Worm (Caenorhabditis elegans) whole organism, mixed stage, embryonic: ENCODE results near the gene T23E7.6.
A peak's percentile ranks its signal among the peaks of the same experiment; 100 is the strongest.
"Not testable (repeated sequence)": the region's sequence is repeated elsewhere in the genome, so short reads cannot be mapped to it uniquely, and the experiment has no call there.

Experiments
- M03D4.4 ChIP-seq: sonication (generic microtip); optimal IDR thresholded peaks from 2 replicates; lab custom pipeline; 2017; ENCODE audit warnings: mild to moderate bottlenecking, missing genetic modification characterization, missing compliant biosample characterization
- blmp-1 ChIP-seq: fragments of 150-350 bp; optimal IDR thresholded peaks from 2 replicates; lab custom pipeline; 2014; ENCODE audit warnings: missing biosample characterization, missing genetic modification characterization
- ceh-39 ChIP-seq: fragments of 150-350 bp; optimal IDR thresholded peaks from 2 replicates; lab custom pipeline; 2014; ENCODE audit warnings: missing biosample characterization, missing genetic modification characterization
- ceh-43 ChIP-seq: fragments of 200-800 bp; sonication (Bioruptor generic); optimal IDR thresholded peaks from 2 replicates; lab custom pipeline; 2018; ENCODE audit warnings: mild to moderate bottlenecking, missing genetic modification characterization, moderate library complexity, missing compliant biosample characterization
- ceh-83 ChIP-seq: fragments of 200-800 bp; sonication (Bioruptor generic); optimal IDR thresholded peaks from 2 replicates; lab custom pipeline; 2018; ENCODE audit warnings: mild to moderate bottlenecking, missing genetic modification characterization, missing compliant biosample characterization
- ces-1 ChIP-seq: fragments of 150-350 bp; optimal IDR thresholded peaks from 2 replicates; lab custom pipeline; 2014; ENCODE audit warnings: missing biosample characterization, missing genetic modification reagents, missing genetic modification characterization
- cnd-1 ChIP-seq: fragments of 200-800 bp; sonication (Bioruptor generic); optimal IDR thresholded peaks from 2 replicates; lab custom pipeline; 2018; ENCODE audit warnings: mild to moderate bottlenecking, missing genetic modification characterization, missing compliant biosample characterization
- drap-1 ChIP-seq: fragments of 200-800 bp; sonication (Bioruptor generic); optimal IDR thresholded peaks from 3 replicates; lab custom pipeline; 2018; ENCODE audit warnings: mild to moderate bottlenecking, missing genetic modification characterization, missing compliant biosample characterization
- elt-1 ChIP-seq: sonication (generic microtip); optimal IDR thresholded peaks from 2 replicates; lab custom pipeline; 2017; ENCODE audit warnings: missing genetic modification characterization, mild to moderate bottlenecking, missing compliant biosample characterization, antibody characterized with exemption, moderate library complexity, borderline replicate concordance; ENCODE audit not compliant: insufficient read depth
- elt-3 ChIP-seq: fragments of 150-350 bp; optimal IDR thresholded peaks from 2 replicates; lab custom pipeline; 2014; ENCODE audit warnings: missing biosample characterization, missing genetic modification characterization
- ham-2 ChIP-seq: fragments of 200-800 bp; sonication (Bioruptor generic); optimal IDR thresholded peaks from 2 replicates; lab custom pipeline; 2018; ENCODE audit warnings: mild to moderate bottlenecking, missing genetic modification characterization, missing compliant biosample characterization
- hlh-1 ChIP-seq: fragments of 150-350 bp; optimal IDR thresholded peaks from 2 replicates; lab custom pipeline; 2014; ENCODE audit warnings: missing biosample characterization, missing genetic modification reagents, missing genetic modification characterization
- lin-13 ChIP-seq: fragments of 150-350 bp; optimal IDR thresholded peaks from 2 replicates; lab custom pipeline; 2014; ENCODE audit warnings: missing biosample characterization, missing genetic modification characterization
- lin-32 ChIP-seq: fragments of 200-800 bp; sonication (Bioruptor generic); optimal IDR thresholded peaks from 2 replicates; lab custom pipeline; 2018; ENCODE audit warnings: mild to moderate bottlenecking, missing genetic modification characterization, missing compliant biosample characterization
- lsy-2 ChIP-seq: fragments of 150-350 bp; optimal IDR thresholded peaks from 2 replicates; lab custom pipeline; 2014; ENCODE audit warnings: missing biosample characterization, missing genetic modification characterization
- mab-5 ChIP-seq: fragments of 150-350 bp; optimal IDR thresholded peaks from 2 replicates; lab custom pipeline; 2014; ENCODE audit warnings: missing biosample characterization, missing genetic modification characterization
- mep-1 ChIP-seq: fragments of 150-350 bp; optimal IDR thresholded peaks from 2 replicates; lab custom pipeline; 2017; ENCODE audit warnings: missing biosample characterization, missing genetic modification reagents, missing genetic modification characterization, inconsistent platforms
- mls-2 ChIP-seq: sonication (generic microtip); optimal IDR thresholded peaks from 2 replicates; lab custom pipeline; 2016; ENCODE audit warnings: mild to moderate bottlenecking, missing genetic modification characterization, moderate library complexity, missing compliant biosample characterization
- nhr-12 ChIP-seq: fragments of 150-350 bp; optimal IDR thresholded peaks from 2 replicates; lab custom pipeline; 2014; ENCODE audit warnings: missing biosample characterization, missing genetic modification characterization
- nhr-28 ChIP-seq: fragments of 150-350 bp; optimal IDR thresholded peaks from 2 replicates; lab custom pipeline; 2014; ENCODE audit warnings: missing biosample characterization, missing genetic modification characterization
- pha-4 ChIP-seq: fragments of 150-350 bp; optimal IDR thresholded peaks from 2 replicates; lab custom pipeline; 2018; ENCODE audit warnings: missing biosample characterization, missing genetic modification reagents, missing genetic modification characterization
- sem-2 ChIP-seq: fragments of 200-800 bp; sonication (Bioruptor generic); optimal IDR thresholded peaks from 2 replicates; lab custom pipeline; 2018; ENCODE audit warnings: mild to moderate bottlenecking, missing genetic modification characterization, missing compliant biosample characterization
- snpc-4 ChIP-seq: fragments of 150-350 bp; optimal IDR thresholded peaks from 2 replicates; lab custom pipeline; 2014; ENCODE audit warnings: missing biosample characterization, missing genetic modification characterization
- sptf-1 ChIP-seq: sonication (generic microtip); optimal IDR thresholded peaks from 2 replicates; lab custom pipeline; 2017; ENCODE audit warnings: mild to moderate bottlenecking, missing genetic modification characterization, moderate library complexity, missing compliant biosample characterization
- tbx-8 ChIP-seq: fragments of 200-800 bp; sonication (Bioruptor generic); optimal IDR thresholded peaks from 2 replicates; lab custom pipeline; 2018; ENCODE audit warnings: mild to moderate bottlenecking, missing genetic modification characterization, moderate library complexity, missing compliant biosample characterization
- unc-120 ChIP-seq: sonication (generic microtip); optimal IDR thresholded peaks from 2 replicates; lab custom pipeline; 2017; ENCODE audit warnings: missing genetic modification characterization, missing compliant biosample characterization; ENCODE audit not compliant: poor library complexity, severe bottlenecking
- unc-39 ChIP-seq: fragments of 150-350 bp; optimal IDR thresholded peaks from 2 replicates; lab custom pipeline; 2014; ENCODE audit warnings: missing biosample characterization, missing genetic modification characterization
- unc-62 ChIP-seq: fragments of 150-350 bp; optimal IDR thresholded peaks from 2 replicates; lab custom pipeline; 2014; ENCODE audit warnings: missing biosample characterization, missing genetic modification reagents, missing genetic modification characterization
- zip-8 ChIP-seq: fragments of 150-350 bp; optimal IDR thresholded peaks from 2 replicates; lab custom pipeline; 2014; ENCODE audit warnings: missing biosample characterization, missing genetic modification characterization
- ztf-11 ChIP-seq: fragments of 150-350 bp; optimal IDR thresholded peaks from 2 replicates; lab custom pipeline; 2014; ENCODE audit warnings: missing biosample characterization, missing genetic modification characterization

The T23E7.6 gene

DNA sequence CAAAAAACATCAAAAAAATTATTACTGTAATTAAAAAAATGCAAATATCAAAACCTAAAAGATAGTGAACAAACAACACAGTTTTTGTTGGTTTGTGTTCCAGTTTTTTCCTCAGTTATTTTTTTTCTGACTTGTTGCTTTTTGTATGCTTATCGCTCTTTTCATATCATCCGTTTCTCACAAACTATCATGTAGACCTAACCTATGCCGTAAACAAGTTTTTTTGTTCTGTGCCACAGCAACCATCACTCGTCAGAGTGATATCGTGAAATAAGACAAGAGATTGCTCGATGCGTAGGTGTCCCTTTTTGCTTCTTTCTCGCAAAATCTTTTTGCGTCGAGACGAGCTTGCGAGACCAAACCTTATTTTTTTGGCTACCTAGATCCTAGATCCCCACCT is 12.4 kb downstream of the T23E7.6 start:
- no peak for TF ChIP-seq ham-2 (GFP tag; lab: Kevin White, UChicago)
- TF ChIP-seq ztf-11 (tag; lab: Kevin White, UChicago): no peak
- TF ChIP-seq zip-8 (tag; lab: Kevin White, UChicago): no peak
- TF ChIP-seq sem-2 (GFP tag; lab: Kevin White, UChicago): no peak
- TF ChIP-seq blmp-1 (tag; lab: Kevin White, UChicago): no peak
- no peak for TF ChIP-seq ceh-43
- TF ChIP-seq ceh-83: no peak
- no peak for TF ChIP-seq unc-120 (tag; lab: Kevin White, UChicago)
- no peak for TF ChIP-seq ces-1 (GFP tag; lab: Kevin White, UChicago)
- TF ChIP-seq ceh-39 (tag; lab: Kevin White, UChicago): no peak
- TF ChIP-seq, all 35 proteins: peak for 0

DNA sequence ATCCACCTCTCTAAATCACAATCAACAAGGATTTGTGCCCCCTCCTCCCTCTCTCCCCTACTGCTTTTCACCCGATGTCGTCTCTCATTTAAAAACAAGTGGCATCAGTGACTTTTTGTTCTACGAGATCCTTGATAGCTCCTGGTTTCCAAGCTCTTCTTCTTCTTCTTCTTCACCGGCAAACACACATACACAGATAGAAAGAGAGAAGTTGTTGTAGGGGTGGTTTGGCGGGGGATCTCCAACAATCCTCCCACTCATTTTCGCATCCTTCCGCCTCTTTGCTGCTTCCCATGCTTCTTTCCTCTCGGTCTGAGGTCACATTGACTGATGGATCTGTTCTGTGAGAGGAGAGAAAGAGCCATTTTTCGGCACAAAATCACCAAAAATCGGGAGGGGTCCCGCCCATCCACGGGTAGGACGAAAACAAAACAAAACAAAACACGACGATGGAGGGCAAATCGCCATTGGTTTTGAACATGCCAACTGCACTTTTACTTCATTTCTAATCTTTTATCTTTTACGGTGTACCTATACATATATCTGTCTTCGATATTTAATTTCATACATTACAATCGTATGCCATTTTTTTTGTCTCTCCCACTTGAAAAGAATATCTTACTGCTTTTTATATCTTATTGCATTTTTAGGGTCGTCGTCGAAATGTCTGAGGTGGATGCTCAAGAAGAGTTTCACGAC is 14.1 kb downstream of the T23E7.6 start, which contains the start of gene T23E7.2:
Gene T23E7.2, plus strand, starts transcription at position 649 of the 699 bp plus-strand sequence.
- TF ChIP-seq hlh-1 (tag; lab: Kevin White, UChicago) (peak; percentile 42), unc-39 (no peak), mab-5 (no peak), tbx-8 (no peak), ces-1 (GFP tag; lab: Kevin White, UChicago) (no peak), drap-1 (GFP tag; lab: Kevin White, UChicago) (no peak), unc-120 (tag; lab: Kevin White, UChicago) (peak; percentile 56), cnd-1 (tag; lab: Kevin White, UChicago) (no peak), unc-62 (peak; percentile 12)

DNA sequence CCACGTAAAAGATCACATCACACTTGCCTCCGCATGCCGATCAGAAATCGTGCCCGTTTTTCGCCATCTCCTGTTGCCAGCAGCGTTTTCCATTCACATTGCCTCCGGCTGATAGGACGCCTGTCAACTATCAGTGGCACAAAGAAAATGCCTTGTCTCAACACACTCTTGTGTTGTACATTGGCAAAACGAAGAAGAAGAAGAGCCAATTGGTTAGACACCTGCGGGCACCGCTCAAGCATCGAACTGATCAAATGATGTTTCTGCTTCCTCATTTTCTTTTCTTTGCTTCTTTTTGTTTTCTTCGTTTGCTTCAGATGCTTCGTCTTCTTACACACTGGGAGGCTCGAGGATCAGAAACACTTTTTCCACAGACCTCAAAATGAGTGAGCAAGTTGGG is 17.3 kb downstream of the T23E7.6 start:
- TF ChIP-seq hlh-1 (tag; lab: Kevin White, UChicago) (peak; percentile 68), unc-62 (peak; percentile 60), lsy-2 (tag; lab: Kevin White, UChicago) (no peak), unc-120 (tag; lab: Kevin White, UChicago) (peak; percentile 69)

DNA sequence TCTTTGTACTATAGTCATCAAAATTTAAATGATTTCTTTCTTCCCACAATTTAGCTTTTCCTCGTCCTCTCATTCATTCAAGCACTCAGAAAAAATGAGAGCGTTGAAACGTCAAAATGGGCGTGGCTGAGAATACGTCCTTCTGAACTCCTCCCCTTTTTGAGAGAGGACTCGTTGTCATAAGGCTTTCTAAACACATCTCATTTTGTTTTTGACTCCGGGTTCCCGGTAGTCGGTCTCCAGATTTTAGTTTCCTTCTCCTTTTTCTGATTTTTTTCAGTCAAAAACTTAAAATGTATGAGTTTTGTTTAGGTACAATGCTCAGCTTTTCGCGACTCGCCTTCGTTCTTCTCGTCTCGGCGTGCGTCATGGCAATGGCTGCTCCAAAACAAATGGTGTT is 22.5 kb downstream of the T23E7.6 start, which contains the start of gene nlp-6:
Gene nlp-6, plus strand, starts transcription at position 301 of the 400 bp plus-strand sequence.
- no peak for TF ChIP-seq drap-1 (GFP tag; lab: Kevin White, UChicago)
- no peak for TF ChIP-seq mls-2 (tag; lab: Kevin White, UChicago)

DNA sequence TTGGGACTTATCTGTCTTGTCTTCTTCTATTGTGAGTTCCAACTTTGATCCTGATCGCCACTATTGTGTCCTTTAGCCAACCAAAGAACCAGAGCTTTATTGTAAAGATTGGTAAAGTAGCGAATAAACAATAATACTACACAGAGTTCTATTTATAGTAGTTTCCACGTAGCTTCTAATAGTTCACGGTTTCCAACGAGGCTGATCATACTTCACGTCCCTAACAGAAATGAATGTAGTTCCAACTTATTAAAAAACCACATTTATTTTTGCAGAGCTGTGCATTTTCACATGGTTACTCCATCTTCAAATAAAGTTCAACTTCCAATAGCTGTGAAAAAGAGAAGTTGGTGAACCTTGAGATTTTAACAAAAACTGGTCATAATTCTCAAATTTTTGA is 35.2 kb downstream of the T23E7.6 start, which contains the start of gene tmem-218:
Gene tmem-218, plus strand, starts transcription at position 301 of the 400 bp plus-strand sequence.
- not testable (repeated sequence) for TF ChIP-seq elt-1 (tag; lab: Kevin White, UChicago); blmp-1 (tag; lab: Kevin White, UChicago); ces-1 (GFP tag; lab: Kevin White, UChicago)

DNA sequence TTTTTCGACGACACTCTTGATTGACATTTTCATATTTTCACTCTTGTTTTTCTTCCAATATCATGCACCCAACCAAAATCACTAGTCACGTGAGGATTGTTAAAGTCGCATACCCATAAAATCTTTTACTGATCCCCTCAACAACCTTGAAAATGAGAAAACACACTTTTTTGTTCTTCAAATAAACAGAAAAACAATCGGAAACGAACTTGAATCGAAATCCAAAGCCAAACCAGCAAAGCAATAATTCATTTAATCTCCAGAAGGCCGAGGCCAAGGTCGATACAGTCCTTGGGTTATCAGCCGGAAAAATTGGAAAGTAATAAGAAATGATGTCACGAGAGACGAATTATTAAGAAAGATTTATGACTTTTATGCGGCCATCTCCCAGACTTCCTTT is 40.8 kb downstream of the T23E7.6 start:
- no peak for TF ChIP-seq M03D4.4
- TF ChIP-seq nhr-12: no peak
- TF ChIP-seq sem-2 (GFP tag; lab: Kevin White, UChicago): no peak
- no peak for TF ChIP-seq mls-2 (tag; lab: Kevin White, UChicago)
- TF ChIP-seq nhr-28 (tag; lab: Kevin White, UChicago): no peak
- no peak for TF ChIP-seq ztf-11 (tag; lab: Kevin White, UChicago)
- TF ChIP-seq cnd-1 (tag; lab: Kevin White, UChicago): no peak
- no peak for TF ChIP-seq lsy-2 (tag; lab: Kevin White, UChicago)
- no peak for TF ChIP-seq lin-13 (tag; lab: Kevin White, UChicago)
- no peak for TF ChIP-seq zip-8 (tag; lab: Kevin White, UChicago)
- TF ChIP-seq ceh-43: no peak
- TF ChIP-seq mep-1 (tag; lab: Kevin White, UChicago): no peak
- TF ChIP-seq elt-1 (tag; lab: Kevin White, UChicago): no peak

DNA sequence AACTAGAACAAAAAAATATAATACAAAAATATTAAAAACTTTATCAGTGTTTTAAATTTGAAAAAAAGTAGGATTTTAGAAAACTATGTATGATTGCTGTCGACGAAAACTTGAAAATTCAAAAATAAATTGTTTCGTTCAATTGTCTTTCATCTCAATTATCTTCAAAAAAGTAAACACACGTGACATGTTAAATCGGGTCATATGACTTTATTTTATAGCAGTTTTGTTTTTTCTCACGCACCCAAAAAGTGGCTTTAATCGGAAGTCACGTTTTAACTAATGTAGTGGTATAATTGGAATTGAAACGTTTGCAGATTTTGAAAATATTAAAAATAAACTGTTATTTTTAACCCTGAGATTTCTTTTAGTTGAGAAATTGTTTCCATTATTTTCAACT is 41.8 kb downstream of the T23E7.6 start:
- no peak for TF ChIP-seq unc-39
- TF ChIP-seq lin-32 (GFP tag; lab: Kevin White, UChicago): no peak
- TF ChIP-seq elt-3: no peak
- no peak for TF ChIP-seq unc-62
- no peak for TF ChIP-seq cnd-1 (tag; lab: Kevin White, UChicago)
- no peak for TF ChIP-seq M03D4.4
- no peak for TF ChIP-seq ceh-39 (tag; lab: Kevin White, UChicago)
- TF ChIP-seq lin-13 (tag; lab: Kevin White, UChicago): no peak
- no peak for TF ChIP-seq sptf-1 (tag; lab: Kevin White, UChicago)
- TF ChIP-seq elt-1 (tag; lab: Kevin White, UChicago): no peak
- no peak for TF ChIP-seq pha-4 (tag; lab: Kevin White, UChicago)
- no peak for TF ChIP-seq drap-1 (GFP tag; lab: Kevin White, UChicago)
- TF ChIP-seq tbx-8: no peak
- TF ChIP-seq hlh-1 (tag; lab: Kevin White, UChicago): no peak
- no peak for TF ChIP-seq snpc-4
- no peak for TF ChIP-seq ces-1 (GFP tag; lab: Kevin White, UChicago)
- no peak for TF ChIP-seq nhr-12
